Fruit fly (Drosophila melanogaster) whole organism, embryonic: ENCODE measurements around the gene CG9452.

Experiments
- Atf6 ChIP-seq: fragments of 200-800 bp; sonication (Bioruptor generic); IDR thresholded peaks from 2 replicates; pipeline ENCODE4 v1.3.6; 2022; ENCODE audit warnings: missing biosample characterization, missing genetic modification characterization
- Awh ChIP-seq: fragments of 200-800 bp; sonication (Bioruptor generic); IDR thresholded peaks from 2 replicates; pipeline ENCODE4, ENCODE4 v1.3.6; 2022; ENCODE audit warnings: missing biosample characterization, missing genetic modification characterization
- Bgb ChIP-seq: fragments of 200-800 bp; sonication (Bioruptor generic); IDR thresholded peaks from 2 replicates; pipeline ENCODE4 v1.3.6; 2022; ENCODE audit warnings: missing biosample characterization, missing genetic modification characterization; ENCODE audit not compliant: partially characterized antibody
- Blimp-1 ChIP-seq: fragments of 200-800 bp; sonication (Bioruptor generic); optimal IDR thresholded peaks from 3 replicates; lab custom pipeline; 2018; ENCODE audit warnings: missing biosample characterization, missing genetic modification characterization, mild to moderate bottlenecking, moderate library complexity, missing genetic modification reagents
- Bteb2 ChIP-seq: fragments of 200-800 bp; sonication (Bioruptor generic); optimal IDR thresholded peaks from 2 replicates; lab custom pipeline; 2016; ENCODE audit warnings: missing biosample characterization, missing genetic modification characterization
- CG10274 ChIP-seq: fragments of 200-800 bp; sonication (Bioruptor generic); optimal IDR thresholded peaks from 3 replicates; lab custom pipeline; 2017; ENCODE audit warnings: missing biosample characterization, mild to moderate bottlenecking, missing genetic modification characterization
- CG10959 ChIP-seq: fragments of 200-800 bp; sonication (Bioruptor generic); IDR thresholded peaks from 2 replicates; pipeline ENCODE4 v1.3.6; 2022; ENCODE audit warnings: missing biosample characterization, missing genetic modification characterization
- CG13296 ChIP-seq: fragments of 200-800 bp; sonication (Bioruptor generic); optimal IDR thresholded peaks from 3 replicates; lab custom pipeline; 2018; ENCODE audit warnings: missing biosample characterization, mild to moderate bottlenecking, missing genetic modification characterization
- CG1603 ChIP-seq: fragments of 200-800 bp; sonication (Bioruptor generic); optimal IDR thresholded peaks from 2 replicates; lab custom pipeline; 2019; ENCODE audit warnings: missing biosample characterization, mild to moderate bottlenecking, missing genetic modification characterization, moderate library complexity
- CG2129 ChIP-seq: fragments of 200-800 bp; sonication (Bioruptor generic); IDR thresholded peaks from 2 replicates; pipeline ENCODE4 v1.3.6; 2022; ENCODE audit warnings: missing biosample characterization, missing genetic modification characterization; ENCODE audit not compliant: partially characterized antibody
- CG2678 ChIP-seq: fragments of 200-800 bp; sonication (Bioruptor generic); optimal IDR thresholded peaks from 3 replicates; lab custom pipeline; 2019; ENCODE audit warnings: missing biosample characterization, mild to moderate bottlenecking, missing genetic modification characterization, moderate library complexity
- CG2889 ChIP-seq: fragments of 200-800 bp; sonication (Bioruptor generic); IDR thresholded peaks from 3 replicates; pipeline ENCODE4 v1.3.6; 2022; ENCODE audit warnings: missing biosample characterization, missing genetic modification characterization
- CG32532 ChIP-seq: fragments of 200-800 bp; sonication (Bioruptor generic); IDR thresholded peaks from 2 replicates; pipeline ENCODE4 v1.3.6; 2022; ENCODE audit warnings: missing biosample characterization, missing genetic modification characterization
- CG4282 ChIP-seq: fragments of 200-800 bp; sonication (Bioruptor generic); optimal IDR thresholded peaks from 2 replicates; lab custom pipeline; 2016; ENCODE audit warnings: missing biosample characterization, missing genetic modification characterization
- CG4328 ChIP-seq: fragments of 200-800 bp; sonication (Bioruptor generic); optimal IDR thresholded peaks from 3 replicates; lab custom pipeline; 2017; ENCODE audit warnings: missing biosample characterization, missing genetic modification reagents, missing genetic modification characterization
- CG4424 ChIP-seq: fragments of 200-800 bp; sonication (Bioruptor generic); optimal IDR thresholded peaks from 3 replicates; lab custom pipeline; 2016; ENCODE audit warnings: missing biosample characterization, missing genetic modification characterization
- CG6765 ChIP-seq: fragments of 200-800 bp; sonication (Bioruptor generic); optimal IDR thresholded peaks from 3 replicates; lab custom pipeline; 2017; ENCODE audit warnings: missing biosample characterization, mild to moderate bottlenecking, missing genetic modification characterization
- CG7271 ChIP-seq: fragments of 200-800 bp; sonication (Bioruptor generic); optimal IDR thresholded peaks from 2 replicates; lab custom pipeline; 2018; ENCODE audit warnings: missing biosample characterization, mild to moderate bottlenecking, missing genetic modification characterization, moderate library complexity
- CG7357 ChIP-seq: fragments of 200-800 bp; sonication (Bioruptor generic); IDR thresholded peaks from 3 replicates; pipeline ENCODE4 v1.3.6; 2022; ENCODE audit warnings: missing biosample characterization, missing genetic modification characterization
- CG8388 ChIP-seq: fragments of 200-800 bp; sonication (Bioruptor generic); optimal IDR thresholded peaks from 2 replicates; lab custom pipeline; 2019; ENCODE audit warnings: missing biosample characterization, mild to moderate bottlenecking, missing genetic modification characterization, moderate library complexity
- CG9727 ChIP-seq: fragments of 200-800 bp; sonication (Bioruptor generic); optimal IDR thresholded peaks from 3 replicates; lab custom pipeline; 2017; ENCODE audit warnings: missing biosample characterization, mild to moderate bottlenecking, missing genetic modification characterization
- CTCF ChIP-seq: fragments of 200-800 bp; sonication (Bioruptor generic); optimal IDR thresholded peaks from 2 replicates; lab custom pipeline; 2017; ENCODE audit warnings: missing biosample characterization, mild to moderate bottlenecking, missing genetic modification characterization, moderate library complexity
- CoRest ChIP-seq: fragments of 200-800 bp; sonication (Bioruptor generic); optimal IDR thresholded peaks from 3 replicates; lab custom pipeline; 2018; ENCODE audit warnings: missing biosample characterization, mild to moderate bottlenecking, missing genetic modification characterization, moderate library complexity
- D19B ChIP-seq: fragments of 200-800 bp; sonication (Bioruptor generic); optimal IDR thresholded peaks from 2 replicates; lab custom pipeline; 2017; ENCODE audit warnings: missing biosample characterization, mild to moderate bottlenecking, missing genetic modification characterization
- Dfd ChIP-seq, 2 experiments: fragments of >200 bp; optimal IDR thresholded peaks; 2 replicates each; lab custom pipeline; 2017; ENCODE audit warnings: missing biosample characterization in 2 of 2, missing genetic modification characterization in 2 of 2
- Elba2 ChIP-seq: fragments of 200-800 bp; sonication (Bioruptor generic); optimal IDR thresholded peaks from 3 replicates; lab custom pipeline; 2016; ENCODE audit warnings: missing biosample characterization, missing genetic modification characterization
- H2.0 ChIP-seq: fragments of 200-800 bp; sonication (Bioruptor generic); IDR thresholded peaks from 2 replicates; pipeline ENCODE4 v1.3.6; 2022; ENCODE audit warnings: missing biosample characterization, missing genetic modification characterization
- Hsf ChIP-seq: fragments of 200-800 bp; sonication (Bioruptor generic); optimal IDR thresholded peaks from 3 replicates; lab custom pipeline; 2016; ENCODE audit warnings: missing biosample characterization, missing genetic modification characterization
- Lpt ChIP-seq: fragments of >200 bp; optimal IDR thresholded peaks from 2 replicates; lab custom pipeline; 2018; ENCODE audit warnings: missing biosample characterization, missing genetic modification characterization
- MBD-R2 ChIP-seq: fragments of 200-800 bp; sonication (Bioruptor generic); IDR thresholded peaks from 2 replicates; pipeline ENCODE4 v1.3.6; 2022; ENCODE audit warnings: missing biosample characterization, missing genetic modification characterization
- Opbp ChIP-seq: fragments of 200-800 bp; sonication (Bioruptor generic); IDR thresholded peaks from 3 replicates; pipeline ENCODE4 v1.3.6; 2022; ENCODE audit warnings: missing biosample characterization, missing genetic modification characterization; ENCODE audit not compliant: partially characterized antibody
- Pdp1 ChIP-seq, 2 experiments: fragments of 200-800 bp; sonication (Bioruptor generic); optimal IDR thresholded peaks; 3 replicates each; lab custom pipeline; 2016; ENCODE audit warnings: missing biosample characterization in 2 of 2, missing genetic modification characterization in 2 of 2, mild to moderate bottlenecking in 1 of 2, moderate library complexity in 1 of 2
- Poxn ChIP-seq: fragments of 200-800 bp; sonication (Bioruptor generic); IDR thresholded peaks from 2 replicates; pipeline ENCODE4 v1.3.6; 2022; ENCODE audit warnings: missing biosample characterization, missing genetic modification characterization
- Ptx1 ChIP-seq: fragments of 200-800 bp; sonication (Bioruptor generic); IDR thresholded peaks from 2 replicates; pipeline ENCODE4 v1.3.6; 2022; ENCODE audit warnings: missing biosample characterization, missing genetic modification characterization
- Side ChIP-seq: fragments of 200-800 bp; sonication (Bioruptor generic); optimal IDR thresholded peaks from 2 replicates; lab custom pipeline; 2016; ENCODE audit warnings: missing biosample characterization, missing genetic modification characterization
- ab ChIP-seq: fragments of 200-800 bp; sonication (Bioruptor generic); optimal IDR thresholded peaks from 2 replicates; lab custom pipeline; 2016; ENCODE audit warnings: missing biosample characterization, missing genetic modification characterization
- bbx ChIP-seq: fragments of 200-800 bp; sonication (Bioruptor generic); IDR thresholded peaks from 2 replicates; pipeline ENCODE4 v1.3.6; 2022; ENCODE audit warnings: missing biosample characterization, missing genetic modification characterization; ENCODE audit not compliant: partially characterized antibody
- cato ChIP-seq: fragments of 200-800 bp; sonication (Bioruptor generic); optimal IDR thresholded peaks from 2 replicates; lab custom pipeline; 2016; ENCODE audit warnings: missing biosample characterization, missing genetic modification characterization, borderline replicate concordance
- crp ChIP-seq, 2 experiments: fragments of 200-800 bp; sonication (Bioruptor generic); optimal IDR thresholded peaks; 2 replicates in 1 of 2; 3 replicates in 1 of 2; lab custom pipeline; 2017; ENCODE audit warnings: missing biosample characterization in 2 of 2, missing genetic modification characterization in 2 of 2, mild to moderate bottlenecking in 1 of 2, moderate library complexity in 1 of 2
- ems ChIP-seq: fragments of 200-800 bp; sonication (Bioruptor generic); optimal IDR thresholded peaks from 3 replicates; lab custom pipeline; 2016; ENCODE audit warnings: missing biosample characterization, missing genetic modification characterization
- ewg ChIP-seq: fragments of 200-800 bp; sonication (Bioruptor generic); optimal IDR thresholded peaks from 3 replicates; lab custom pipeline; 2017; ENCODE audit warnings: mild to moderate bottlenecking, missing biosample characterization, missing genetic modification reagents, missing genetic modification characterization
- fru ChIP-seq: fragments of >200 bp; optimal IDR thresholded peaks from 2 replicates; lab custom pipeline; 2017
- gcm2 ChIP-seq: fragments of 200-800 bp; sonication (Bioruptor generic); optimal IDR thresholded peaks from 2 replicates; lab custom pipeline; 2016; ENCODE audit warnings: missing biosample characterization, missing genetic modification characterization
- onecut ChIP-seq: fragments of 200-800 bp; sonication (Bioruptor generic); IDR thresholded peaks from 2 replicates; pipeline ENCODE4 v1.3.6; 2022; ENCODE audit warnings: missing biosample characterization, missing genetic modification characterization
- org-1 ChIP-seq: fragments of 200-800 bp; sonication (Bioruptor generic); optimal IDR thresholded peaks from 2 replicates; lab custom pipeline; 2017; ENCODE audit warnings: missing biosample characterization, missing genetic modification characterization
- pb ChIP-seq: fragments of 200-800 bp; sonication (Bioruptor generic); optimal IDR thresholded peaks from 3 replicates; lab custom pipeline; 2016; ENCODE audit warnings: missing biosample characterization, missing genetic modification characterization
- repo ChIP-seq: fragments of 200-800 bp; sonication (Bioruptor generic); optimal IDR thresholded peaks from 2 replicates; lab custom pipeline; 2016; ENCODE audit warnings: missing biosample characterization, missing genetic modification characterization
- scrt ChIP-seq: fragments of 200-800 bp; sonication (Bioruptor generic); optimal IDR thresholded peaks from 2 replicates; lab custom pipeline; 2018; ENCODE audit warnings: missing biosample characterization, mild to moderate bottlenecking, missing genetic modification characterization, moderate library complexity
- sima ChIP-seq: fragments of 200-800 bp; sonication (Bioruptor generic); optimal IDR thresholded peaks from 2 replicates; lab custom pipeline; 2016; ENCODE audit warnings: missing biosample characterization, missing genetic modification characterization
- tio ChIP-seq: fragments of 200-800 bp; sonication (Bioruptor generic); optimal IDR thresholded peaks from 2 replicates; lab custom pipeline; 2017; ENCODE audit warnings: missing biosample characterization, missing genetic modification characterization, inconsistent platforms
- toy ChIP-seq: fragments of 200-800 bp; sonication (Bioruptor generic); IDR thresholded peaks from 2 replicates; pipeline ENCODE4 v1.3.6; 2022; ENCODE audit warnings: missing biosample characterization, missing genetic modification characterization
- usp ChIP-seq: fragments of >200 bp; optimal IDR thresholded peaks from 2 replicates; lab custom pipeline; 2017; ENCODE audit warnings: missing biosample characterization, missing genetic modification characterization

Gene CG9452

DNA sequence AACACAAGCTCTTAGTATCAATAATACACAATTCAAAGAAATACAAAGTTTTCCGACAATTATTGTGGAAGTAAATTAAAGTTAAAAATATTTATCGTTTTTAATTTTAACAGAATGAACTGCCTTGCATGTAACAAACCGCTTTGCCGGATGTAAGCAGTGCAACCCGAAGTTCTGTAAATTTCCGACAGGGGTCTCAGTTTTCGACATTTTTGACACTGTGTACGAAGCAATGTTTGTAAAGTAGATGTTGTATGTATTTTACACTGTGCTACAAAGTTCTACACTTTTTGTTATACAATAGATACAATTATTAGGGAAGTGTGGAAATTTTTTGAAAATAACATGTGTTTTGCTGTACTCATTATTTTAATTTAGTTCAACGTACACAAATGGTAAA, 12.9 kb upstream of the CG9452 start (continued):
- peak; percentile 93 for TF ChIP-seq CG1603 (tag; lab: Kevin White, UChicago)
- peak; percentile 95 for TF ChIP-seq Ptx1
- peak; percentile 75 for TF ChIP-seq ewg (GFP tag; lab: Kevin White, UChicago)
- peak; percentile 53; the same call in 1 of the 2 replicates for TF ChIP-seq bbx
- TF ChIP-seq fru, result no peak
- peak; percentile 97 for TF ChIP-seq CG32532
- peak; percentile 88 for TF ChIP-seq CG2889 (GFP tag; lab: Robert Waterston, UW)
- peak; percentile 69 for TF ChIP-seq Atf6 (GFP tag; lab: Robert Waterston, UW)
- TF ChIP-seq CG10959 (GFP tag; lab: Robert Waterston, UW), result peak; percentile 72
- TF ChIP-seq scrt (GFP tag; lab: Kevin White, UChicago), result peak; percentile 64
- peak; percentile 82 for TF ChIP-seq sima (GFP tag; lab: Kevin White, UChicago)
- TF ChIP-seq ab (GFP tag; lab: Kevin White, UChicago), result peak; percentile 59
- TF ChIP-seq Awh (GFP tag; lab: Robert Waterston, UW), result peak; percentile 88
- peak; percentile 94 for TF ChIP-seq CG4424 (GFP tag; lab: Kevin White, UChicago)
- TF ChIP-seq ems, result peak; percentile 89
- TF ChIP-seq CG4282 (GFP tag; lab: Kevin White, UChicago), result peak; percentile 65
- peak; percentile 87 for TF ChIP-seq onecut (GFP tag; lab: Robert Waterston, UW)
- TF ChIP-seq Pdp1 (GFP tag; optimal IDR thresholded peaks at IDR 0.05; lab: Kevin White, UChicago), result peak; percentile 93
- TF ChIP-seq Hsf (GFP tag; lab: Kevin White, UChicago), result peak; percentile 92
- TF ChIP-seq Blimp-1 (GFP tag; lab: Kevin White, UChicago), result peak; percentile 65
- peak; percentile 93 for TF ChIP-seq H2.0
- peak; percentile 94 for TF ChIP-seq CTCF (GFP tag; lab: Kevin White, UChicago)
- peak; percentile 76 for TF ChIP-seq CG7357 (GFP tag; lab: Robert Waterston, UW)
- TF ChIP-seq gcm2, result peak; percentile 51
- peak in 1 of 2 experiments; percentile 50 for TF ChIP-seq crp (GFP tag; optimal IDR thresholded peaks at IDR 0.05; lab: Kevin White, UChicago)
- peak; percentile 90 for TF ChIP-seq CG4328 (GFP tag; lab: Kevin White, UChicago)
- peak in 1 of 2 experiments; percentile 17 for TF ChIP-seq Dfd (GFP tag; optimal IDR thresholded peaks at IDR 0.05; lab: Kevin White, UChicago)
- TF ChIP-seq usp, result no peak
- peak; percentile 82 for TF ChIP-seq Bgb (GFP tag; lab: Robert Waterston, UW)
- peak; percentile 94 for TF ChIP-seq Side (GFP tag; lab: Kevin White, UChicago)
- peak; percentile 92 for TF ChIP-seq CG7271
- TF ChIP-seq CG6765 (GFP tag; lab: Kevin White, UChicago), result peak; percentile 90
- peak; percentile 74 for TF ChIP-seq MBD-R2 (GFP tag; lab: Robert Waterston, UW)
- no peak for TF ChIP-seq CG2129
- no peak for TF ChIP-seq CG2678
- peak; percentile 8 for TF ChIP-seq Elba2 (GFP tag; lab: Kevin White, UChicago)
- peak; percentile 88 for TF ChIP-seq CG9727 (GFP tag; lab: Kevin White, UChicago)
- peak; percentile 81 for TF ChIP-seq cato
- peak; percentile 95 for TF ChIP-seq pb (GFP tag; lab: Kevin White, UChicago)
- TF ChIP-seq repo (GFP tag; lab: Kevin White, UChicago), result peak; percentile 92
- TF ChIP-seq Opbp (GFP tag; lab: Robert Waterston, UW), result peak; percentile 53; the same call in 1 of the 3 replicates
- peak; percentile 83 for TF ChIP-seq CoRest (tag; lab: Kevin White, UChicago)
- TF ChIP-seq D19B (GFP tag; lab: Kevin White, UChicago), result peak; percentile 81
- no peak for TF ChIP-seq Lpt (GFP tag; lab: Kevin White, UChicago)
- TF ChIP-seq toy (GFP tag; lab: Robert Waterston, UW), result peak; percentile 88
- peak; percentile 83 for TF ChIP-seq CG10274 (GFP tag; lab: Kevin White, UChicago)
- peak; percentile 73 for TF ChIP-seq Bteb2 (GFP tag; lab: Kevin White, UChicago)
- peak; percentile 76 for TF ChIP-seq CG8388 (GFP tag; lab: Kevin White, UChicago)
- TF ChIP-seq tio (GFP tag; lab: Kevin White, UChicago), result peak; percentile 65
- TF ChIP-seq CG13296 (GFP tag; lab: Kevin White, UChicago), result peak; percentile 70
- TF ChIP-seq Poxn (GFP tag; lab: Robert Waterston, UW), result peak; percentile 64
- TF ChIP-seq org-1, result peak; percentile 76
